Worm (Caenorhabditis elegans) whole organism, dauer: Measurements from ENCODE around the gene srd-64.

Experiments used
- unc-62 ChIP-seq: sonication (generic microtip); optimal IDR thresholded peaks from 2 replicates; lab custom pipeline; 2017; ENCODE audit warnings: missing biosample characterization, missing genetic modification reagents, missing genetic modification characterization

Gene srd-64

DNA sequence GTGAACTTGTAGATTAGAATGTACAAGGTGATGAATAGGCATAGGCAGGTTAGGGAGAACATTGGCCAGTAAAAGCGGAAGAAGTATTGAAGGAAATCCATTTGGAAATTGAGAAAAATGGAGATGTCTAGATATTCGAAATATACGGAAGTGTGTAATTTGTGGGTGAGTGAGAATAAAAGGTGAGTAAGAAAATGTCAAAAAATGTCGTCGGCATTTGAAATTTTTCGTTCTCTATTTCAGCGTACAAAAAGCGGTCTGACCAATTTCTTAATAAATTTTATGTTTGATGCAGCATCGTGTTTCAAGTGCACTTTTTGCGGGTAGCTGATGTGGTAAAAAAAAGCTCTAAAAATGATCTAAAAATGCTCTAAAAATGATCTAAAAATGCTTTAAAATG lies at the start of gene srd-64:
TSS of gene srd-64 (minus strand) at position 101 of the 400 bp plus-strand sequence.
- no peak for TF ChIP-seq unc-62 (GFP tag; lab: Kevin White, UChicago)

DNA sequence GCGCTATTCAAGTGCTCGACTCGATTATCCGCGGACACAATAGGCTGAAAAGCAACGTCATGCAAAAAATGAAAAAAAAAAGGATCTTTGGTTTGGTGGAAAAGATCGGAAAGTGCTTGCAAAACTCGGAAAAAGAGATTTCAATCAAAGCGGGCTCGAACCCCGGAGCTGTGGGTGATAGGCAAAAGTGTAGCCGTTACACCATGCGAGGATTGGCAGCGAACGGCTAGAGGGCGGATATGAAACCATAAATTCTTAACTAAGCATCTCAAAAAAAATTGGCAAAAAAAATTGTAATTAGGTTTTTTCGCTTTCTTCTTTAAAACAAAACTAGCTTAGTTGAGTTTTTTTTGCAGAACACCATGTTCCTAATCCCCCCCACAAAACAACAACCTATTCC lies 49.6 kb upstream of the srd-64 start:
- TF ChIP-seq unc-62 (GFP tag; lab: Kevin White, UChicago): no peak

ce11 chrIII:1743488-1744020 lies 48.6 kb upstream of the srd-64 start:
- no peak for TF ChIP-seq unc-62 (GFP tag; lab: Kevin White, UChicago)

DNA sequence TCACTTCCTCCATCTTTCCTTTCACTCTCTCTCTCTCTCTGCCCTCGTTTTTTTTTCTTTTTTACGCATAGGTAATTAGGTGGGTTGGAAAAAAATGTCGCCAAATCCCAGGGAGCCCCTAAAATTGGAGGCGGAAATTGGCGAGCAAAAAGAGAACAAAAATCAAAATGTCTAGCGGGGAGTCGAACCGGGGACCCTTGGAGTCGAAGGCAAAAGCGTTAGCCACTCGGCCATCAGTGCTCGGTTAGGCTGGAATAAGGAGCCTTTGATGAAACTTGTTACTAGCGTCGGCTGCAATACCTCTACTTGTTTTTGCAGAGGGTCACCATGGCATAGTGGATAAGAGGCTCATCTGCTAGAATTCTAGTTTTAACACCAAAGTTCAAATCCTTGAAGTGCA lies 48.2 kb upstream of the srd-64 start:
- TF ChIP-seq unc-62 (GFP tag; lab: Kevin White, UChicago): no peak

ce11 chrIII:1733412-1733811 lies 38.5 kb upstream of the srd-64 start:
- TF ChIP-seq unc-62 (GFP tag; lab: Kevin White, UChicago): no peak

- no peak for TF ChIP-seq unc-62 (GFP tag; lab: Kevin White, UChicago)
These were observed 38.1 kb upstream of the srd-64 start, which contains the start of gene ser-4 for ce11 chrIII:1733001-1733400. Gene ser-4 (minus strand): TSS chrIII:1733101.

ce11 chrIII:1731850-1732249 lies 36.9 kb upstream of the srd-64 start:
- no peak for TF ChIP-seq unc-62 (GFP tag; lab: Kevin White, UChicago)

DNA sequence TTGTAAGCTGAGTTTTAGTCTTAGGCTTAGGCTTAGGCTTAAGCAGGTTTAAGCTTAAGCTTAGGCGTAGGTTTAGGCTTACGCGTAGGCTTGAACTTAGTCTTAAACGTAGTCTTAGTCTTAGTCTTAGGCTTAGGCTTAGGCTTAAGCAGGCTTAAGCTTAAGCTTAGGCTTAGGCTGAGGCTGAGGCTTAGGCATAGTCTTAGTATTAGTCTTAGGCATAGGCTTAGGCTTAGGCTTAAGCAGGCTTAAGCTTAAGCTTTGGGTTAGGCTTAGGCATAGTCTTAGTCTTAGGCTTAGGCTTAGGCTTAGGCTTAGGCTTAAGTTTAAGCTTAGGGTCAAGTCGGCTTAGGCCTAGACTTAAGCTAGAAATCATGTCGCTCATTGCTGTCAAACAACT lies 23.9 kb upstream of the srd-64 start:
- TF ChIP-seq unc-62 (GFP tag; lab: Kevin White, UChicago): no peak

- no peak for TF ChIP-seq unc-62 (GFP tag; lab: Kevin White, UChicago)
These were observed 22.9 kb upstream of the srd-64 start for ce11 chrIII:1717772-1718171.

DNA sequence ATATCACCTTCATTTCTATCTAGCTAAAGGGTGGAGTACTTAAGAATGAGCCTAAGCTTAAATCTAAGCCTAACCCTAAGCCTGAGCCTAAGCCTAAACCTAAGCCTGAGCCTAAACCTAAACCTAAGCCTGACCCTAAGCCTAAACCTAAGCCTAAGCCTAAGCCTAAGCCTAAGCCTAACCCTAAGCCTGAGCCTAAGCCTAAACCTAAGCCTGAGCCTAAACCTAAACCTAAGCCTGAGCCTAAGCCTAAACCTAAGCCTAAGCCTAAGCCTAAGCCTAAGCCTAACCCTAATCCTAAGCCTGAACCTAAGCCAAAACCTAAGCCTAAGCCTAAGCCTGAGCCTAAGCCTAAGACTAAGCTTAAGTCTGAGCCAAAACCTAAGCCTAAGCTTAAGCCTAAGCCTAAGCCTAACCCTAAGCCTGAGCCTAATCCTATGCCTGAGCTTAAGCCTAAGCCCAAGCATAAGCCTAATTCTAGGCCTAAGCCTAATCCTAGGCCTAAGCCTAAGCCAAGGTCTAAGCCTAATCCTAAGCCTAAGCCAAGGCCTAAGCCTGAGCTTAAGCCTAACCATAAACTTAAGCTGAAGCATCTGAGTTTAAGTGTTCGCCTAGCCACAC lies 19.2 kb upstream of the srd-64 start:
- TF ChIP-seq unc-62 (GFP tag; lab: Kevin White, UChicago): no peak

DNA sequence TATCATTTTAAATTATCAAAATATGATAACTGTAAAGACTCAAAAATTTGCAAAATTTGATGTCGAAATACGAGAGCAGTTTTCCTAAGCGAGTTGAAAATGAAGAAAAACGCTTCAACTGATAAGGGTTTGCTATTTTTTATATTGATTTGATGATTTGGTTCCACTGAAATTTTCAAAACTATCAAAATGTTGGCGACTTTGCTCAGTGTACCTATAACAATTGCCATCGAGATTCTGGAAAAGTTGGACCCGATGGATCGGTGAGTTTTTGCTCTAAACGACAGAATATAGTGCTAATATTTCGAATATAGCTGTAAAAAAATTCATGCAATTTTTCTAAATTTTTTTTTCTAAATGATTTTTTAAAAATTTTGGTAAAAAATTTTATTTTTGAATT lies 10.9 kb upstream of the srd-64 start, which contains the start of the genes fbxa-13 and Y22D7AR.2:
TSS of gene fbxa-13 (minus strand) at position 101 of the 400 bp plus-strand sequence.
TSS of gene Y22D7AR.2 (plus strand) at position 148 of the 400 bp plus-strand sequence.
- TF ChIP-seq unc-62 (GFP tag; lab: Kevin White, UChicago): no peak

DNA sequence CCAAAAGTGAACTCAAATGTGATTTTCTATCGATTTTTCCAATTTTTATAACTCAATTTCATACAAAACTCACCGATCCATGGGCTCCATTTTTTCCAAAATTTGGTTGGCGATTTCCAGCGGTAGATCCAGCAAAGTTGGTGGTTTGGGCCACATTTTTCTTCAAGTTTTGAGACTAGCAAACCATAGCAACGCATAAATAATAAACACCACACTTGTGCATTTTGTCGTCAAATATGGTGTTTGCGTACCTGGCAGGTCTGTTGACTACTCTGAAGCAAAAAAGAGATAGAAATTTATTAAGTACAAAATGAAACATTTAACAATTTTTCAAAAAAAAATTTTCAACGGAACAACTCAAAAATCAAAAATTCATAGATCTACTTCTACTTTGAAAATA lies 10.4 kb upstream of the srd-64 start:
- TF ChIP-seq unc-62 (GFP tag; lab: Kevin White, UChicago): no peak

DNA sequence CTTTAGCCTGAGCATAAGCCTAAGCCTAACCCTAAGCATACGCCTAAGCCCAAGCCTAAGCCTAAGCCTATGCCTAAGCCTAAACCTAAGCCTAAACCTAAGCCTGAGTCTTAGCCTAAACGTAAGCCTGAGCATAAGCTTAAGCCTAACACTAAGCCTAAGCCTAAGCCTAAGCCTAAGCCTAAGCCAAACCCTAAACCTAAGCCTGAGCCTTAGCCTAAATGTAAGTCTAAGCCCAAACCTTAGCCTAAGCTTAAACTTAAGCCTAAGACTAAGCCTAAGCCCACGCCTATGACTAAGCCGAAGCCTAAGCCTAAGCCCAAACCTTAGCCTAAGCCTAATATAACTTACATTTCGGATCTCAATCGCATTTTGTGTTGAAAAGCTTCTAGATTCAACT lies 9.1 kb upstream of the srd-64 start:
- no peak for TF ChIP-seq unc-62 (GFP tag; lab: Kevin White, UChicago)

ce11 chrIII:1702337-1702736 lies 7.4 kb upstream of the srd-64 start, which contains the start of gene spex-3:
Gene spex-3 (minus strand): TSS chrIII:1702437.
- TF ChIP-seq unc-62 (GFP tag; lab: Kevin White, UChicago): no peak

DNA sequence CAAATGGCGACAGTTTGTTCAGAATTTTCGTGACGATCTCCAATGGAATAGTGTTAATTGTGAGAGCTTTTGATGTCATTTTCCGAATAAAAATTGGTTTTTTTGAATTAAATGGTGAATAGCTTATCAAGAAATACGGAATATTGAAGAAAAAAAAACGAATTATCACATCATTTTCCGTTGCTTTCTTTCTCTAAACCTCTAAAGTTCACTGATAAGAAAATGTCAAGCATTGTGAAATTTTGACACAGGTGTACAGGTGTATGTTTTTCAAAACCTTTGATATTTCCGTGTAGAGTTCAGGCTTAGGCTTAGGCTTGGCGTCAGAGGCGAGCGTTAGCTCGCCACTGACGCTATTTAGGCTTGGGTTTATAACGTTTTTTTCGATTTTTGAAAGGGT lies 3.9 kb upstream of the srd-64 start, which contains the start of gene fbxa-74:
TSS of gene fbxa-74 (minus strand) at position 145 of the 400 bp plus-strand sequence.
- no peak for TF ChIP-seq unc-62 (GFP tag; lab: Kevin White, UChicago)

DNA sequence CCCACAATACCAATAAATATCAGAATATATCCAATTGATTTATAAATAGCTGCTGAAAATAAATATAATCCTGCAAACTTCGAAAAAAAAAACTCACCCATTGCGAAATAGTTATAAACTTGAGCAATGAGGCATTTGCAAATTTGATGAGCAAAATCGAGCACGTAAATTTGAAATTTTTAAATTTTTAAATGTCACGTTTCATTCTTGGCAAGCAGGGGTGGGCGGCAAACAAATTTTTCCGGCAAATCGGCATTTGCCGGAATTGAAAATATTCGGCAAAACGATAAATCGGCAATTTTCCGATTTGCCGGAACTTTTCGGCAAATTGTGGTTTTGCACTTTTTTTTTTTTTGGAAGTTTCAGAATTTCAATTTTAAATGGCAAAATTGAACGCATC lies 5.0 kb downstream of the srd-64 start, which contains the start of gene Y22D7AR.14:
TSS of gene Y22D7AR.14 (minus strand) at position 101 of the 400 bp plus-strand sequence.
- TF ChIP-seq unc-62 (GFP tag; lab: Kevin White, UChicago): no peak

ce11 chrIII:1687999-1688398 lies 6.9 kb downstream of the srd-64 start, which contains the start of gene Y22D7AR.7:
Gene Y22D7AR.7 (minus strand): TSS chrIII:1688099.
- no peak for TF ChIP-seq unc-62 (GFP tag; lab: Kevin White, UChicago)
